Worm (Caenorhabditis elegans) whole organism, L4/young adult: Measurements from ENCODE around the gene cku-80.

Experiments used
- W03F9.2 ChIP-seq: fragments of 150-350 bp; optimal IDR thresholded peaks from 2 replicates; lab custom pipeline; 2014; ENCODE audit warnings: missing biosample characterization, missing genetic modification characterization
- dao-5 ChIP-seq: sonication (generic microtip); optimal IDR thresholded peaks from 2 replicates; lab custom pipeline; 2016; ENCODE audit warnings: missing genotype, missing genetic modification characterization, moderate library complexity, missing compliant biosample characterization
- him-1 ChIP-seq: sonication (generic microtip); optimal IDR thresholded peaks from 2 replicates; lab custom pipeline; 2016; ENCODE audit warnings: missing genotype, missing genetic modification reagents, missing genetic modification characterization, missing compliant biosample characterization

DNA sequence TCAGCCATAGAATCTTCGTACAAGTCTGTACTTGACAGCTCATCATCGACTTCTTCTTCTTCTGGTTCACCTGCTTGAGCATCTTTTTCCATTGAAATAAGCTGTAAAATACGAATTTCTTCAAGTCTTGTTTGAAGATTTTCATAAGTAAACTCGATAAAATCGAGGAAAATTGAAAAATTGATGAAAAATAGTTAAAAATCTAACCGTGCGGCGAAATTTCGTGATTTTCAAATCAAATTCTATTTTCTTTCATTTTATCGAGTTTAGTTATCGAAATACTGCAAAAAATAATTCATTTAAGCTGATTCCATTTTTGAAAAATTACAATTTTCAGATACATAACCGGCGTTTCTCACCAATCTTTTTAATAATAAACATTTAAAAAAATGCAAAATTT, 4.5 kb upstream of the cku-80 start, which contains the start of gene R07E5.11:
- TF ChIP-seq him-1 (tag; lab: Kevin White, UChicago), result no peak
- TF ChIP-seq dao-5, result no peak
- TF ChIP-seq W03F9.2 (tag; lab: Kevin White, UChicago), result no peak
